Worm (Caenorhabditis elegans): ENCODE data around the gene mrps-25.

DNA sequence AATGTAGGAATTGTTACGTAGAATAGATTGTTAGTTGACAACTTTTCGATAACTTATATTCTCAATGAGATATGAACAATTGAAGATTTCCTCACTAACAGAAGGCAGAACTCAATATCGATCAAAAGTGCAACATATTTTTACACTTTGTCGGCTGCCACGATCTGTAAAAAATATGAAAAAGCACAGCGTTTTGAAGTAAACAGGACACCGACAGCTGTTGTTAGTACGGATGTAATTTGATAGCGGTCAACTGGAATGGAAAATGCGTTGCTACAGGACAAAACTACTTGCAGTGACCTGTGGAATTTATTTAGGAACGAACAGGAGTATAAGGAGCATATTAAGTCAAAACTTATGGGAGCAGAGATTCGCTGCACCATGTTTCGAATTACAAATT, 49.3 kb downstream of the mrps-25 start:
- TF ChIP-seq lin-39 (tag; optimal IDR thresholded peaks at IDR 0.05) (no peak), skn-1 (tag; optimal IDR thresholded peaks at IDR 0.05) (no peak), mdl-1 (tag; optimal IDR thresholded peaks at IDR 0.05) (no peak), crh-2 (tag; optimal IDR thresholded peaks at IDR 0.05) (no peak), snpc-4 (tag; optimal IDR thresholded peaks at IDR 0.05) (no peak), mbf-1 (tag; optimal IDR thresholded peaks at IDR 0.05) (no peak), nhr-21 (tag; optimal IDR thresholded peaks at IDR 0.05) (no peak), fos-1 (tag; optimal IDR thresholded peaks at IDR 0.05) (no peak), ztf-11 (tag; optimal IDR thresholded peaks at IDR 0.05) (no peak)

All from whole organism, L2 larva.